Fruit fly (Drosophila melanogaster) whole organism, wandering third instar larva: ENCODE results near the gene CG33927.

Experiments used
- Abd-B ChIP-seq: fragments of >200 bp; optimal IDR thresholded peaks from 2 replicates; lab custom pipeline; 2017; ENCODE audit warnings: missing biosample characterization, missing genetic modification characterization
- CG32264 ChIP-seq: fragments of 200-800 bp; sonication (Bioruptor generic); optimal IDR thresholded peaks from 2 replicates; lab custom pipeline; 2016; ENCODE audit warnings: missing biosample characterization, missing genetic modification characterization
- CG9705 ChIP-seq: fragments of 200-800 bp; sonication (Bioruptor generic); optimal IDR thresholded peaks from 2 replicates; lab custom pipeline; 2018; ENCODE audit warnings: missing biosample characterization, mild to moderate bottlenecking, missing genetic modification characterization
- CrebA ChIP-seq: fragments of 200-800 bp; sonication (Bioruptor generic); optimal IDR thresholded peaks from 2 replicates; lab custom pipeline; 2016; ENCODE audit warnings: missing biosample characterization, mild to moderate bottlenecking, missing genetic modification characterization, borderline replicate concordance
- Dfd ChIP-seq: fragments of >200 bp; optimal IDR thresholded peaks from 2 replicates; lab custom pipeline; 2017; ENCODE audit warnings: missing biosample characterization, missing genetic modification characterization
- Dif ChIP-seq: fragments of 200-275, 200-300 bp; sonication (Bioruptor generic); optimal IDR thresholded peaks from 2 replicates; lab custom pipeline; 2018; ENCODE audit warnings: missing biosample characterization, missing genetic modification characterization; ENCODE audit not compliant: partially characterized antibody
- GATAd ChIP-seq: sonication (Bioruptor generic); optimal IDR thresholded peaks from 2 replicates; lab custom pipeline; 2016; ENCODE audit warnings: missing biosample characterization, missing genetic modification characterization
- HLH106 ChIP-seq: fragments of 200-800 bp; optimal IDR thresholded peaks from 3 replicates; lab custom pipeline; 2019; ENCODE audit warnings: missing biosample characterization, mild to moderate bottlenecking, missing genetic modification characterization, moderate library complexity
- Hnf4 ChIP-seq: fragments of 200-800 bp; sonication (Bioruptor generic); optimal IDR thresholded peaks from 2 replicates; lab custom pipeline; 2016; ENCODE audit warnings: missing biosample characterization, mild to moderate bottlenecking, missing genetic modification characterization
- Hr78 ChIP-seq: fragments of >200 bp; optimal IDR thresholded peaks from 2 replicates; lab custom pipeline; 2017; ENCODE audit warnings: missing biosample characterization, missing genetic modification characterization
- Hr83 ChIP-seq: fragments of 200-300 bp; sonication (Bioruptor generic); optimal IDR thresholded peaks from 2 replicates; lab custom pipeline; 2016; ENCODE audit warnings: missing biosample characterization, mild to moderate bottlenecking, missing genetic modification characterization, moderate library complexity; ENCODE audit not compliant: poor library complexity, severe bottlenecking
- Jra ChIP-seq: sonication (Bioruptor generic); optimal IDR thresholded peaks from 2 replicates; lab custom pipeline; 2016; ENCODE audit warnings: missing biosample characterization, missing genetic modification characterization
- Mio ChIP-seq: sonication (Bioruptor generic); optimal IDR thresholded peaks from 2 replicates; lab custom pipeline; 2016; ENCODE audit warnings: missing biosample characterization, missing genetic modification characterization
- Myc ChIP-seq: fragments of >200 bp; optimal IDR thresholded peaks from 2 replicates; lab custom pipeline; 2017
- N ChIP-seq: fragments of >200 bp; optimal IDR thresholded peaks from 2 replicates; lab custom pipeline; 2018; ENCODE audit warnings: missing biosample characterization, missing external identifiers, missing genetic modification characterization
- OdsH ChIP-seq: fragments of 200-800 bp; sonication (Bioruptor generic); optimal IDR thresholded peaks from 2 replicates; lab custom pipeline; 2016; ENCODE audit warnings: missing biosample characterization, mild to moderate bottlenecking, missing genetic modification characterization
- Rel ChIP-seq, 2 experiments: fragments of 200-800 bp; sonication (Bioruptor generic) in 1 of 2; optimal IDR thresholded peaks; 2 replicates in 1 of 2; 3 replicates in 1 of 2; lab custom pipeline; 2016 to 2019; ENCODE audit warnings: mild to moderate bottlenecking in 2 of 2, missing biosample characterization in 2 of 2, missing genetic modification characterization in 2 of 2, moderate library complexity in 1 of 2
- Sp1 ChIP-seq: fragments of 200-800 bp; sonication (Bioruptor generic); optimal IDR thresholded peaks from 3 replicates; lab custom pipeline; 2019; ENCODE audit warnings: missing biosample characterization, mild to moderate bottlenecking, missing genetic modification characterization, moderate library complexity
- Vsx2 ChIP-seq: fragments of 200-300, 225-300 bp; sonication (Bioruptor generic); optimal IDR thresholded peaks from 2 replicates; lab custom pipeline; 2018; ENCODE audit warnings: missing biosample characterization, missing genetic modification characterization; ENCODE audit not compliant: partially characterized antibody
- br ChIP-seq: fragments of 200-800 bp; sonication (Bioruptor generic); optimal IDR thresholded peaks from 2 replicates; lab custom pipeline; 2016; ENCODE audit warnings: missing biosample characterization, missing genetic modification characterization
- brk ChIP-seq: fragments of 200-800 bp; sonication (Bioruptor generic); optimal IDR thresholded peaks from 2 replicates; lab custom pipeline; 2016; ENCODE audit warnings: missing biosample characterization, mild to moderate bottlenecking, missing genetic modification characterization
- dl ChIP-seq, 2 experiments: fragments of 175-275, 200-275 bp in 1 of 2; fragments of 200-275 bp in 1 of 2; sonication (Bioruptor generic); optimal IDR thresholded peaks; lab custom pipeline; 2018; ENCODE audit warnings: mild to moderate bottlenecking in 2 of 2, missing biosample characterization in 2 of 2, missing genetic modification characterization in 2 of 2, moderate library complexity in 2 of 2; ENCODE audit not compliant: partially characterized antibody in 2 of 2, insufficient read depth in 1 of 2
- dmrt93B ChIP-seq: fragments of 200-800 bp; sonication (Bioruptor generic); optimal IDR thresholded peaks from 2 replicates; lab custom pipeline; 2018; ENCODE audit warnings: missing biosample characterization, mild to moderate bottlenecking, missing genetic modification characterization
- dsf ChIP-seq: sonication (Bioruptor generic); optimal IDR thresholded peaks from 2 replicates; lab custom pipeline; 2016; ENCODE audit warnings: missing biosample characterization, missing genetic modification characterization, borderline replicate concordance
- ey ChIP-seq: fragments of 200-800 bp; sonication (Bioruptor generic); optimal IDR thresholded peaks from 2 replicates; lab custom pipeline; 2016; ENCODE audit warnings: missing biosample characterization, missing genetic modification characterization
- foxo ChIP-seq, 2 experiments: fragments of 200-800 bp; sonication (Bioruptor generic); optimal IDR thresholded peaks; 2 replicates in 1 of 2; 3 replicates in 1 of 2; lab custom pipeline; 2016 to 2017; ENCODE audit warnings: missing biosample characterization in 2 of 2, missing genetic modification characterization in 2 of 2
- fru ChIP-seq: fragments of 200-800 bp; sonication (Bioruptor generic); optimal IDR thresholded peaks from 3 replicates; lab custom pipeline; 2016; ENCODE audit warnings: missing biosample characterization, mild to moderate bottlenecking, missing genetic modification characterization
- h ChIP-seq: fragments of 200-800 bp; sonication (Bioruptor generic); optimal IDR thresholded peaks from 3 replicates; lab custom pipeline; 2016; ENCODE audit warnings: missing biosample characterization, mild to moderate bottlenecking, missing genetic modification characterization
- jim ChIP-seq: fragments of 175-275, 200-325 bp; sonication (Bioruptor generic); optimal IDR thresholded peaks from 2 replicates; lab custom pipeline; 2016; ENCODE audit warnings: missing biosample characterization, mild to moderate bottlenecking, missing genetic modification characterization
- lola ChIP-seq: fragments of >200 bp; optimal IDR thresholded peaks from 2 replicates; lab custom pipeline; 2017; ENCODE audit warnings: missing biosample characterization, missing genetic modification characterization
- pan ChIP-seq: fragments of >200 bp; optimal IDR thresholded peaks from 2 replicates; lab custom pipeline; 2017
- psq ChIP-seq: fragments of 200-800 bp; sonication (Bioruptor generic); optimal IDR thresholded peaks from 3 replicates; lab custom pipeline; 2017; ENCODE audit warnings: missing biosample characterization, mild to moderate bottlenecking, missing genetic modification characterization, moderate library complexity
- rgr ChIP-seq: fragments of 200-800 bp; sonication (Bioruptor generic); optimal IDR thresholded peaks from 3 replicates; lab custom pipeline; 2016; ENCODE audit warnings: missing biosample characterization, mild to moderate bottlenecking, missing genetic modification characterization
- sage ChIP-seq: fragments of 200-800 bp; sonication (Bioruptor generic); optimal IDR thresholded peaks from 2 replicates; lab custom pipeline; 2016; ENCODE audit warnings: missing biosample characterization, mild to moderate bottlenecking, missing genetic modification characterization
- sv ChIP-seq: fragments of 200-800 bp; sonication (Bioruptor generic); optimal IDR thresholded peaks from 3 replicates; lab custom pipeline; 2016; ENCODE audit warnings: missing biosample characterization, missing genetic modification characterization
- tai ChIP-seq: sonication (Bioruptor generic); optimal IDR thresholded peaks from 2 replicates; lab custom pipeline; 2016; ENCODE audit warnings: missing biosample characterization, missing genetic modification characterization
- usp ChIP-seq: fragments of >200 bp; optimal IDR thresholded peaks from 2 replicates; lab custom pipeline; 2017; ENCODE audit warnings: missing biosample characterization, missing genetic modification characterization
- woc ChIP-seq: sonication (Bioruptor generic); optimal IDR thresholded peaks from 2 replicates; lab custom pipeline; 2016; ENCODE audit warnings: missing biosample characterization, mild to moderate bottlenecking, missing genetic modification characterization

Gene CG33927

DNA sequence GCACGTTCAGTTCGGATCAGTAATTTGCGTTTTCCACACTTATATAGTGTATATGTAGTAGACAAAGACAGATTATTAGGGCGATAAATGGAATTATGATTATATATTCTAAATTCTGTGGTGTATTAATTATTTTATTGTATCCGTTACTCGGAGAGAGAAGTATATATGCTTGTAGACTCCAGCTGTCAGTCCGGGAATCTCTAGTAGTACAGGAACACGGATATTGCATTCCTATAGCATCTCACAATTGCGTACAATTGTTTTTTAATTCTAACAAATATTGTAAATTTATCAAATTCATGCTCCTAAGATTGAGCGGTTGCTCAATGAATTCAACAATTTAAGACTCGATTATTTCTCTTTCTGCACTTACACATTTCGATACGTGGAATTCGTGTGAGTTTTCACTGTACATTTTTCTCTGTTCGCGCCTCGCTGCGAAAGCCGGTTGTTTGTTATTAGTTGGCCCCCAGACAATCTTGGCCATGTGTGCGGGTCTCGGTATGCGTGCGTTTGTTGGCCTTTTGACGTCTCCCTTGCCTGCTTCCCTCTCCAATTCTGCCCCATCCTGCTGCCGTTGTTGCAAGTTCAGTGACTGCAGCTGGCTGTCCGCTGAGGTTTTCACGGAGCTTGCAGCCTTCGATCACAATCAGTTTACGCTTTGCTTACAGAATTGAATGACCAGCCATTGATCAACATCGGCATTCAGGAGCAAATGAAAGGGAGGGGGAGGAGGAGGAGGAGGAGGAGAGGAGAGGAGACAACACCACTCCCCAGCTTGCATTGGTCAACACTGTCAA lies 22.8 kb downstream of the CG33927 start (continued):
- TF ChIP-seq Hr83 (no peak), tai (peak; percentile 56), GATAd (GFP tag; lab: Kevin White, UChicago) (no peak), Sp1 (GFP tag; lab: Kevin White, UChicago) (peak; percentile 68), Vsx2 (GFP tag; lab: Kevin White, UChicago) (no peak), Hr78 (GFP tag; lab: Kevin White, UChicago) (no peak), Mio (GFP tag; lab: Kevin White, UChicago) (no peak), dmrt93B (GFP tag; lab: Kevin White, UChicago) (peak; percentile 42)

DNA sequence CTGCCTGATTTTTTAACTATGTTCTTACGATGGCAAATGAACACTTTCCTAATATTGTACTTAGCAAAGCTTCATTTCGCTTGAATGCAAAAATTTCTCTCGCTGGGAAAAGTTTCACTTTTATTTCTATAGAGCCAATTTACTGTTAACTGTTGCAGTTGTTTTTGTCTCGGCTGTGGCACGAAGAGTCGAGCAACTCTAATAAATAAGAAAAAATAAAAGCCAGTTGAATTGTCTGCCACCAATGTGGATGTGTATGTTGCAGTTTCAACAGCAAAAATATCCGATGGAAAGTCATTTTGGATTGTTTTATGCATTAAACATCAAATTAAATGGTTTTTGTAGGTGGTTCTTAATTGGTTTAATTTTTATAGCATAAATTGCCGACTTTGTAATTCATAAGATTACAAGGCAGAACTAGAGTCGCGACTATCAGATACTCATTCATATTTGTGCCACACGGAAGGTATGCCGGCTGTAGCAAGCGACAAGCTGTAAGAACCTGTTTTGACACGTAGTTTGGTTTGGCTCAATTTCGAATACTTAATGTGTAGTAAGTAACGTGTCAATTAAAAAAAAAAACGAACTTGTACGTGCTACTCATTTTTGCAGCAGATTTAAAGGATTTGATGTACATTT lies 24.3 kb downstream of the CG33927 start:
- TF ChIP-seq Dfd (GFP tag; lab: Kevin White, UChicago), result no peak
- no peak for TF ChIP-seq N
- no peak for TF ChIP-seq fru (GFP tag; lab: Kevin White, UChicago)
- TF ChIP-seq Hnf4 (GFP tag; lab: Kevin White, UChicago), result no peak
- no peak for TF ChIP-seq ey
- no peak for TF ChIP-seq CG9705 (GFP tag; lab: Kevin White, UChicago)
- TF ChIP-seq dsf (GFP tag; lab: Kevin White, UChicago), result no peak

- TF ChIP-seq brk (GFP tag; lab: Kevin White, UChicago) (peak; percentile 96), Abd-B (GFP tag; lab: Kevin White, UChicago) (no peak), CrebA (GFP tag; lab: Kevin White, UChicago) (peak; percentile 85), woc (GFP tag; lab: Kevin White, UChicago) (peak; percentile 76), Rel (GFP tag; optimal IDR thresholded peaks at IDR 0.05; lab: Kevin White, UChicago) (peak; percentile 57), Rel (tag; optimal IDR thresholded peaks at IDR 0.05; lab: Kevin White, UChicago) (peak; percentile 69), GATAd (GFP tag; lab: Kevin White, UChicago) (peak; percentile 95), rgr (GFP tag; lab: Kevin White, UChicago) (peak; percentile 99), Mio (GFP tag; lab: Kevin White, UChicago) (peak; percentile 89), h (GFP tag; lab: Kevin White, UChicago) (peak; percentile 98), dl (GFP tag; optimal IDR thresholded peaks at IDR 0.05; lab: Kevin White, UChicago; ENCODE audit: insufficient read depth in 1 of 2, partially characterized antibody in 2 of 2) (no peak), Myc (lab: Kevin White, UChicago) (no peak), Vsx2 (GFP tag; lab: Kevin White, UChicago) (no peak), Dfd (GFP tag; lab: Kevin White, UChicago) (no peak), OdsH (GFP tag; lab: Kevin White, UChicago) (peak; percentile 98), sage (GFP tag; lab: Kevin White, UChicago) (peak; percentile 94), foxo (GFP tag; optimal IDR thresholded peaks at IDR 0.05; lab: Kevin White, UChicago) (peak; percentile 83 to 95), ey (peak; percentile 91), Sp1 (GFP tag; lab: Kevin White, UChicago) (peak; percentile 96), lola (GFP tag; lab: Kevin White, UChicago) (no peak), N (no peak), dsf (GFP tag; lab: Kevin White, UChicago) (peak; percentile 95), sv (GFP tag; lab: Kevin White, UChicago) (no peak), fru (GFP tag; lab: Kevin White, UChicago) (peak; percentile 96), Hr78 (GFP tag; lab: Kevin White, UChicago) (no peak), Hr83 (peak; percentile 99), tai (peak; percentile 98), Dif (no peak), br (GFP tag; lab: Kevin White, UChicago) (peak; percentile 98), Hnf4 (GFP tag; lab: Kevin White, UChicago) (peak; percentile 99), Jra (GFP tag; lab: Kevin White, UChicago) (peak; percentile 98), psq (GFP tag; lab: Kevin White, UChicago) (peak; percentile 93), dmrt93B (GFP tag; lab: Kevin White, UChicago) (peak; percentile 92), CG9705 (GFP tag; lab: Kevin White, UChicago) (peak; percentile 93), HLH106 (tag; lab: Kevin White, UChicago) (peak; percentile 88), usp (GFP tag; lab: Kevin White, UChicago) (no peak), CG32264 (GFP tag; lab: Kevin White, UChicago) (peak; percentile 95), pan (lab: Kevin White, UChicago) (no peak), jim (GFP tag; lab: Kevin White, UChicago) (peak; percentile 96)
Measured at dm6 chr3R:4664947-4665346, 25.5 kb downstream of the CG33927 start.
